Worm (Caenorhabditis elegans) whole organism, young adult: Measurements from ENCODE around the gene M01B2.8.
"Not testable (repeated sequence)": the region's sequence is repeated elsewhere in the genome, so short reads cannot be mapped to it uniquely, and the experiment has no call there.

ENCODE experiments used
- efl-1 ChIP-seq: fragments of 150-350 bp; optimal IDR thresholded peaks from 2 replicates; lab custom pipeline; 2014; ENCODE audit warnings: missing biosample characterization, missing genetic modification reagents, missing genetic modification characterization
- him-1 ChIP-seq: sonication (generic microtip); optimal IDR thresholded peaks from 2 replicates; lab custom pipeline; 2016; ENCODE audit warnings: missing genotype, missing genetic modification reagents, missing genetic modification characterization, missing compliant biosample characterization
- xnd-1 ChIP-seq: sonication (generic microtip); optimal IDR thresholded peaks from 2 replicates; lab custom pipeline; 2016; ENCODE audit warnings: missing genotype, missing genetic modification reagents, missing genetic modification characterization, missing compliant biosample characterization

DNA sequence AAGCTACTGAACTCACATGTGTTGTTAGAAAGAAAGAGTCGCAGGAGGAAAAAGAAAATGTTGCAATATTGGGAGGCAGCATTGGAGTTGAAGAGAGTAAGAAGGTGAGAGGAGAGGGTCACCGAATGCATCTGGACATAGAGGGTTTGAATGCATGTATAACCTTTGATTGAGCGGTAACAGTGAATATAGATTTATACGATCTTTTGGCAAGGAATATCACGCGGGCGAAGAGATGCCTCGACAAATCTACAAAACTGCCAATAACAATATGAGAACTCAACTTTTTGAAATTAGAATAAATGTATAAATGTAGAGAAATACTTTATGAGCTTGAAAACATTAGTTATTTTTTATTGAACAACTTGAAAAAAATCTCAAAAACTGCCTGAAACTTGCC lies 2.3 kb downstream of the M01B2.8 start, which contains the start of gene M01B2.10:
- not testable (repeated sequence) for TF ChIP-seq xnd-1 (tag; lab: Kevin White, UChicago); efl-1 (GFP tag; lab: Kevin White, UChicago); him-1 (tag; lab: Kevin White, UChicago)
